Fruit fly (Drosophila melanogaster) whole organism, prepupa: ENCODE results near the gene CG31643.

Experiments used
- Blimp-1 ChIP-seq: fragments of 200-800 bp; sonication (Bioruptor generic); optimal IDR thresholded peaks from 3 replicates; lab custom pipeline; 2017; ENCODE audit warnings: missing biosample characterization, missing genetic modification characterization, mild to moderate bottlenecking, moderate library complexity, missing genetic modification reagents
- CG10631 ChIP-seq: fragments of 200-800 bp; sonication (Bioruptor generic); optimal IDR thresholded peaks from 2 replicates; lab custom pipeline; 2016; ENCODE audit warnings: missing biosample characterization, missing genetic modification characterization
- CG10669 ChIP-seq: fragments of 200-800 bp; sonication (Bioruptor generic); optimal IDR thresholded peaks from 3 replicates; lab custom pipeline; 2018; ENCODE audit warnings: missing biosample characterization, mild to moderate bottlenecking, missing genetic modification characterization, moderate library complexity
- CG11294 ChIP-seq: fragments of 200-800 bp; sonication (Bioruptor generic); IDR thresholded peaks from 2 replicates; pipeline ENCODE4 v1.3.6; 2022; ENCODE audit warnings: missing biosample characterization, missing genetic modification characterization
- CG11762 ChIP-seq: fragments of 200-800 bp; sonication (Bioruptor generic); optimal IDR thresholded peaks from 3 replicates; lab custom pipeline; 2016; ENCODE audit warnings: missing biosample characterization, missing genetic modification characterization; ENCODE audit not compliant: insufficient read depth
- CG11902 ChIP-seq: fragments of 200-800 bp; sonication (Bioruptor generic); optimal IDR thresholded peaks from 3 replicates; lab custom pipeline; 2016; ENCODE audit warnings: missing biosample characterization, missing genetic modification characterization
- CG15336 ChIP-seq: fragments of 200-800 bp; sonication (Bioruptor generic); IDR thresholded peaks from 2 replicates; pipeline ENCODE4 v1.3.6; 2022; ENCODE audit warnings: missing biosample characterization, missing genetic modification characterization
- CG1621 ChIP-seq: fragments of 200-800 bp; sonication (Bioruptor generic); optimal IDR thresholded peaks from 3 replicates; lab custom pipeline; 2018; ENCODE audit warnings: missing biosample characterization, mild to moderate bottlenecking, missing genetic modification characterization
- CG31627 ChIP-seq: fragments of 200-800 bp; sonication (Bioruptor generic); optimal IDR thresholded peaks from 3 replicates; lab custom pipeline; 2016; ENCODE audit warnings: missing biosample characterization, missing genetic modification characterization
- CG32006 ChIP-seq: fragments of 200-800 bp; sonication (Bioruptor generic); optimal IDR thresholded peaks from 3 replicates; lab custom pipeline; 2017; ENCODE audit warnings: missing biosample characterization, mild to moderate bottlenecking, missing genetic modification characterization
- CG34406 ChIP-seq: fragments of 200-800 bp; sonication (Bioruptor generic); optimal IDR thresholded peaks from 3 replicates; lab custom pipeline; 2016; ENCODE audit warnings: missing biosample characterization, missing genetic modification characterization
- CG4318 ChIP-seq: fragments of 200-800 bp; sonication (Bioruptor generic); optimal IDR thresholded peaks from 3 replicates; lab custom pipeline; 2017; ENCODE audit warnings: missing biosample characterization, mild to moderate bottlenecking, missing genetic modification characterization
- CG6163 ChIP-seq: fragments of 200-800 bp; sonication (Bioruptor generic); IDR thresholded peaks from 3 replicates; pipeline ENCODE4 v1.3.6; 2022; ENCODE audit warnings: missing biosample characterization, missing genetic modification characterization
- CG6792 ChIP-seq: fragments of 200-800 bp; sonication (Bioruptor generic); optimal IDR thresholded peaks from 3 replicates; lab custom pipeline; 2016; ENCODE audit warnings: missing biosample characterization, missing genetic modification characterization
- CG6808 ChIP-seq: fragments of 200-800 bp; sonication (Bioruptor generic); optimal IDR thresholded peaks from 3 replicates; lab custom pipeline; 2017; ENCODE audit warnings: missing biosample characterization, missing genetic modification characterization, mild to moderate bottlenecking, moderate library complexity, missing genetic modification reagents
- CG6854 ChIP-seq: fragments of 200-800 bp; sonication (Bioruptor generic); optimal IDR thresholded peaks from 2 replicates; lab custom pipeline; 2017; ENCODE audit warnings: missing biosample characterization, mild to moderate bottlenecking, missing genetic modification characterization
- CG7368 ChIP-seq: fragments of 200-800 bp; sonication (Bioruptor generic); optimal IDR thresholded peaks from 3 replicates; lab custom pipeline; 2016; ENCODE audit warnings: missing biosample characterization, missing genetic modification characterization
- CG8119 ChIP-seq: fragments of 200-800 bp; sonication (Bioruptor generic); IDR thresholded peaks from 3 replicates; pipeline ENCODE4 v1.3.6; 2022; ENCODE audit warnings: missing biosample characterization, missing genetic modification characterization
- CG8319 ChIP-seq: fragments of 200-800 bp; sonication (Bioruptor generic); optimal IDR thresholded peaks from 3 replicates; lab custom pipeline; 2016; ENCODE audit warnings: missing biosample characterization, missing genetic modification characterization
- CG9139 ChIP-seq: fragments of 200-800 bp; sonication (Bioruptor generic); optimal IDR thresholded peaks from 3 replicates; lab custom pipeline; 2017; ENCODE audit warnings: missing biosample characterization, mild to moderate bottlenecking, missing genetic modification characterization
- Eip75B ChIP-seq: fragments of 200-800 bp; sonication (Bioruptor generic); optimal IDR thresholded peaks from 3 replicates; lab custom pipeline; 2016; ENCODE audit warnings: missing biosample characterization, missing genetic modification characterization
- Eip78C ChIP-seq: fragments of 200-800 bp; sonication (Bioruptor generic); peaks from one replicate; lab custom pipeline; 2016; ENCODE audit warnings: missing biosample characterization, missing genetic modification characterization
- Eip93F ChIP-seq: fragments of 200-800 bp; sonication (Bioruptor generic); optimal IDR thresholded peaks from 2 replicates; lab custom pipeline; 2016; ENCODE audit warnings: missing biosample characterization, mild to moderate bottlenecking, missing genetic modification characterization
- Ets21C ChIP-seq: fragments of 200-800 bp; sonication (Bioruptor generic); optimal IDR thresholded peaks from 3 replicates; lab custom pipeline; 2016; ENCODE audit warnings: missing biosample characterization, missing genetic modification characterization
- Gug ChIP-seq: fragments of 200-800 bp; sonication (Bioruptor generic); IDR thresholded peaks from 2 replicates; pipeline ENCODE4 v1.3.6; 2022; ENCODE audit warnings: missing biosample characterization, missing genetic modification characterization
- Hr39 ChIP-seq: fragments of 200-800 bp; sonication (Bioruptor generic); optimal IDR thresholded peaks from 2 replicates; lab custom pipeline; 2016; ENCODE audit warnings: missing biosample characterization, missing genetic modification characterization
- Hr4 ChIP-seq: fragments of 200-800 bp; sonication (Bioruptor generic); optimal IDR thresholded peaks from 3 replicates; lab custom pipeline; 2016; ENCODE audit warnings: missing biosample characterization, missing genetic modification characterization
- Lpt ChIP-seq: fragments of 200-800 bp; sonication (Bioruptor generic); optimal IDR thresholded peaks from 3 replicates; lab custom pipeline; 2016; ENCODE audit warnings: missing biosample characterization, missing genetic modification characterization
- OdsH ChIP-seq: fragments of 200-800 bp; sonication (Bioruptor generic); optimal IDR thresholded peaks from 3 replicates; lab custom pipeline; 2016; ENCODE audit warnings: missing biosample characterization, missing genetic modification characterization
- Sox14 ChIP-seq: fragments of 200-800 bp; sonication (Bioruptor generic); optimal IDR thresholded peaks from 3 replicates; lab custom pipeline; 2016; ENCODE audit warnings: missing biosample characterization, missing genetic modification characterization
- Sox15 ChIP-seq: fragments of 200-800 bp; sonication (Bioruptor generic); optimal IDR thresholded peaks from 3 replicates; lab custom pipeline; 2016; ENCODE audit warnings: missing biosample characterization, missing genetic modification characterization
- achi ChIP-seq: fragments of 200-800 bp; sonication (Bioruptor generic); optimal IDR thresholded peaks from 3 replicates; lab custom pipeline; 2016; ENCODE audit warnings: missing biosample characterization, missing genetic modification characterization
- acj6 ChIP-seq: fragments of 200-800 bp; sonication (Bioruptor generic); optimal IDR thresholded peaks from 3 replicates; lab custom pipeline; 2016; ENCODE audit warnings: missing biosample characterization, missing genetic modification characterization
- cyc ChIP-seq: fragments of 200-800 bp; sonication (Bioruptor generic); optimal IDR thresholded peaks from 3 replicates; lab custom pipeline; 2016; ENCODE audit warnings: missing biosample characterization, missing genetic modification characterization
- dac ChIP-seq: fragments of 200-800 bp; sonication (Bioruptor generic); optimal IDR thresholded peaks from 2 replicates; lab custom pipeline; 2017; ENCODE audit warnings: missing biosample characterization, mild to moderate bottlenecking, missing genetic modification characterization
- dsx ChIP-seq: fragments of 200-800 bp; optimal IDR thresholded peaks from 3 replicates; lab custom pipeline; 2019; ENCODE audit warnings: missing biosample characterization, mild to moderate bottlenecking, missing genetic modification characterization, moderate library complexity; ENCODE audit not compliant: poor library complexity, severe bottlenecking
- eg ChIP-seq: fragments of 200-800 bp; sonication (Bioruptor generic); IDR thresholded peaks from 3 replicates; pipeline ENCODE4 v1.3.6; 2022; ENCODE audit warnings: missing biosample characterization, missing genetic modification characterization
- esn ChIP-seq: fragments of 200-800 bp; sonication (Bioruptor generic); optimal IDR thresholded peaks from 2 replicates; lab custom pipeline; 2016; ENCODE audit warnings: missing biosample characterization, mild to moderate bottlenecking, missing genetic modification characterization, moderate library complexity
- fd59A ChIP-seq: fragments of 200-800 bp; sonication (Bioruptor generic); optimal IDR thresholded peaks from 2 replicates; lab custom pipeline; 2017; ENCODE audit warnings: missing biosample characterization, mild to moderate bottlenecking, missing genetic modification characterization, missing genetic modification reagents
- fd85E ChIP-seq: fragments of 200-800 bp; sonication (Bioruptor generic); optimal IDR thresholded peaks from 3 replicates; lab custom pipeline; 2016; ENCODE audit warnings: missing biosample characterization, missing genetic modification characterization
- fkh ChIP-seq: fragments of 200-800 bp; sonication (Bioruptor generic); optimal IDR thresholded peaks from 3 replicates; lab custom pipeline; 2017; ENCODE audit warnings: missing biosample characterization, mild to moderate bottlenecking, missing genetic modification characterization, moderate library complexity
- lz ChIP-seq: fragments of 200-800 bp; sonication (Bioruptor generic); optimal IDR thresholded peaks from 3 replicates; lab custom pipeline; 2016; ENCODE audit warnings: missing biosample characterization, missing genetic modification characterization
- net ChIP-seq: fragments of 200-800 bp; sonication (Bioruptor generic); optimal IDR thresholded peaks from 3 replicates; lab custom pipeline; 2016; ENCODE audit warnings: missing biosample characterization, missing genetic modification characterization
- salr ChIP-seq, 2 experiments: fragments of 200-800 bp; sonication (Bioruptor generic); optimal IDR thresholded peaks; 3 replicates each; lab custom pipeline; 2016 to 2018; ENCODE audit warnings: missing biosample characterization in 2 of 2, missing genetic modification characterization in 2 of 2, mild to moderate bottlenecking in 1 of 2
- spab ChIP-seq: fragments of 200-800 bp; sonication (Bioruptor generic); optimal IDR thresholded peaks from 2 replicates; lab custom pipeline; 2017; ENCODE audit warnings: missing biosample characterization, mild to moderate bottlenecking, missing genetic modification characterization, missing genetic modification reagents
- ss ChIP-seq, 2 experiments: fragments of 200-800 bp; sonication (Bioruptor generic); optimal IDR thresholded peaks; 2 replicates in 1 of 2; 3 replicates in 1 of 2; lab custom pipeline; 2017 to 2018; ENCODE audit warnings: mild to moderate bottlenecking in 2 of 2, missing biosample characterization in 2 of 2, missing genetic modification characterization in 2 of 2, moderate library complexity in 1 of 2
- vri ChIP-seq: fragments of 200-800 bp; sonication (Bioruptor generic); optimal IDR thresholded peaks from 3 replicates; lab custom pipeline; 2016; ENCODE audit warnings: missing biosample characterization, mild to moderate bottlenecking, missing genetic modification characterization

CG31643 gene

dm6 chr2L:6062382-6063082 lies 24.6 kb downstream of the CG31643 start, which contains the start of the genes ND-51 and CG13994 (continued):
- peak; percentile 88 for TF ChIP-seq Sox14 (GFP tag; lab: Kevin White, UChicago)
- TF ChIP-seq cyc (GFP tag; lab: Kevin White, UChicago) = peak; percentile 81
- TF ChIP-seq acj6 (GFP tag; lab: Kevin White, UChicago) = peak; percentile 78
- peak; percentile 33 for TF ChIP-seq fd59A (GFP tag; lab: Kevin White, UChicago)
- TF ChIP-seq vri (GFP tag; lab: Kevin White, UChicago) = peak; percentile 76
- TF ChIP-seq OdsH = no peak
- TF ChIP-seq Sox15 = peak; percentile 64
- peak; percentile 59 for TF ChIP-seq CG6792
- no peak for TF ChIP-seq Lpt (GFP tag; lab: Kevin White, UChicago)

dm6 chr2L:6065823-6066222 lies 27.9 kb downstream of the CG31643 start, which contains the start of the genes Fbw5 and CG9147:
TSS of gene Fbw5 (minus strand) at chr2L:6065953.
TSS of gene CG9147 (plus strand) at chr2L:6065997.
- TF ChIP-seq dac = peak; percentile 99
- TF ChIP-seq CG6808 = peak; percentile 97
- TF ChIP-seq Eip75B = peak; percentile 100
- TF ChIP-seq fd85E (GFP tag; lab: Kevin White, UChicago) = peak; percentile 97
- TF ChIP-seq lz (GFP tag; lab: Kevin White, UChicago) = peak; percentile 100
- peak; percentile 99 for TF ChIP-seq CG11762 (GFP tag; lab: Kevin White, UChicago)
- peak; percentile 99 for TF ChIP-seq fd59A (GFP tag; lab: Kevin White, UChicago)
- TF ChIP-seq CG7368 (GFP tag; lab: Kevin White, UChicago) = peak; percentile 99
- TF ChIP-seq fkh (GFP tag; lab: Kevin White, UChicago) = peak; percentile 96
- peak; percentile 99 for TF ChIP-seq Lpt (GFP tag; lab: Kevin White, UChicago)
- TF ChIP-seq CG10669 (GFP tag; lab: Kevin White, UChicago) = peak; percentile 100
- TF ChIP-seq Eip93F (GFP tag; lab: Kevin White, UChicago) = peak; percentile 99
- TF ChIP-seq CG4318 (GFP tag; lab: Kevin White, UChicago) = peak; percentile 99
- peak; percentile 99 for TF ChIP-seq achi (GFP tag; lab: Kevin White, UChicago)
- TF ChIP-seq CG11902 (GFP tag; lab: Kevin White, UChicago) = peak; percentile 99
- peak; percentile 99 for TF ChIP-seq Ets21C (GFP tag; lab: Kevin White, UChicago)
- TF ChIP-seq cyc (GFP tag; lab: Kevin White, UChicago) = peak; percentile 100
- peak; percentile 100 for TF ChIP-seq CG34406
- TF ChIP-seq Hr39 = peak; percentile 100
- peak; percentile 100 for TF ChIP-seq Eip78C (GFP tag; lab: Kevin White, UChicago)
- peak; percentile 100 for TF ChIP-seq net (GFP tag; lab: Kevin White, UChicago)
- TF ChIP-seq CG1621 (tag; lab: Kevin White, UChicago) = peak; percentile 99
- TF ChIP-seq vri (GFP tag; lab: Kevin White, UChicago) = peak; percentile 100
- peak; percentile 100 for TF ChIP-seq Hr4
- peak; percentile 99 to 100 for TF ChIP-seq ss (GFP tag; optimal IDR thresholded peaks at IDR 0.05; lab: Kevin White, UChicago)
- TF ChIP-seq salr (GFP tag; optimal IDR thresholded peaks at IDR 0.05; lab: Kevin White, UChicago) = peak; percentile 100
- peak; percentile 99 for TF ChIP-seq CG8319 (GFP tag; lab: Kevin White, UChicago)
- TF ChIP-seq CG10631 = peak; percentile 100
- TF ChIP-seq spab (GFP tag; lab: Kevin White, UChicago) = peak; percentile 99
- peak; percentile 100 for TF ChIP-seq acj6 (GFP tag; lab: Kevin White, UChicago)
- TF ChIP-seq CG6163 (GFP tag; lab: Robert Waterston, UW) = peak; percentile 100
- peak; percentile 99 for TF ChIP-seq dsx
- peak; percentile 100 for TF ChIP-seq CG6792
- TF ChIP-seq CG15336 = peak; percentile 100
- TF ChIP-seq CG9139 (GFP tag; lab: Kevin White, UChicago) = peak; percentile 99
- peak; percentile 99 for TF ChIP-seq CG6854 (GFP tag; lab: Kevin White, UChicago)
- peak; percentile 100 for TF ChIP-seq CG8119 (GFP tag; lab: Robert Waterston, UW)
- TF ChIP-seq CG31627 (GFP tag; lab: Kevin White, UChicago) = peak; percentile 100
- peak; percentile 99 for TF ChIP-seq CG11294 (GFP tag; lab: Robert Waterston, UW)
- peak; percentile 100 for TF ChIP-seq CG32006 (GFP tag; lab: Kevin White, UChicago)
- TF ChIP-seq Blimp-1 = peak; percentile 99
- peak; percentile 100 for TF ChIP-seq eg (GFP tag; lab: Robert Waterston, UW)
- TF ChIP-seq Gug (GFP tag; lab: Robert Waterston, UW) = peak; percentile 99
- peak; percentile 100 for TF ChIP-seq esn (GFP tag; lab: Kevin White, UChicago)
